Worm (Caenorhabditis elegans) whole organism, late embryonic: ENCODE measurements around the gene wht-4.

Source experiments
- C08G9.2 ChIP-seq: sonication (generic microtip); optimal IDR thresholded peaks from 2 replicates; lab custom pipeline; 2016; ENCODE audit warnings: mild to moderate bottlenecking, missing genetic modification characterization, moderate library complexity, missing compliant biosample characterization
- F13H6.1 ChIP-seq: sonication (generic microtip); optimal IDR thresholded peaks from 2 replicates; lab custom pipeline; 2016; ENCODE audit warnings: missing genetic modification characterization, missing compliant biosample characterization
- K02D7.2 ChIP-seq: sonication (generic microtip); optimal IDR thresholded peaks from 2 replicates; lab custom pipeline; 2017; ENCODE audit warnings: mild to moderate bottlenecking, missing genetic modification characterization, missing compliant biosample characterization
- Y22D7AL.16 ChIP-seq: sonication (generic microtip); optimal IDR thresholded peaks from 2 replicates; lab custom pipeline; 2016; ENCODE audit warnings: missing genetic modification characterization, missing compliant biosample characterization
- ahr-1 ChIP-seq: sonication (generic microtip); optimal IDR thresholded peaks from 2 replicates; lab custom pipeline; 2016; ENCODE audit warnings: missing genetic modification characterization, missing compliant biosample characterization
- ama-1 ChIP-seq: fragments of 150-350 bp; optimal IDR thresholded peaks from 2 replicates; lab custom pipeline; 2014
- ceh-19 ChIP-seq: fragments of 200-800 bp; sonication (Bioruptor generic); optimal IDR thresholded peaks from 2 replicates; lab custom pipeline; 2018; ENCODE audit warnings: mild to moderate bottlenecking, missing genetic modification characterization, missing compliant biosample characterization
- ceh-22 ChIP-seq: sonication (generic microtip); optimal IDR thresholded peaks from 2 replicates; lab custom pipeline; 2017; ENCODE audit warnings: missing biosample characterization, missing genetic modification characterization
- ceh-24 ChIP-seq: sonication (generic microtip); optimal IDR thresholded peaks from 2 replicates; lab custom pipeline; 2016; ENCODE audit warnings: mild to moderate bottlenecking, missing genetic modification characterization, missing compliant biosample characterization
- ceh-31 ChIP-seq: sonication (generic microtip); optimal IDR thresholded peaks from 2 replicates; lab custom pipeline; 2016; ENCODE audit warnings: missing genetic modification characterization, missing compliant biosample characterization
- ceh-45 ChIP-seq: fragments of 200-800 bp; sonication (Bioruptor generic); IDR thresholded peaks from 2 replicates; pipeline ENCODE4 v1.3.6; 2022; ENCODE audit warnings: missing genetic modification reagents, missing genetic modification characterization, missing compliant biosample characterization
- ceh-9 ChIP-seq: sonication (generic microtip); optimal IDR thresholded peaks from 2 replicates; lab custom pipeline; 2016; ENCODE audit warnings: mild to moderate bottlenecking, missing genetic modification characterization, inconsistent platforms, missing compliant biosample characterization
- che-1 ChIP-seq: sonication (generic microtip); optimal IDR thresholded peaks from 2 replicates; lab custom pipeline; 2016; ENCODE audit warnings: mild to moderate bottlenecking, missing genetic modification characterization, missing compliant biosample characterization
- dmd-4 ChIP-seq: sonication (generic microtip); optimal IDR thresholded peaks from 2 replicates; lab custom pipeline; 2016; ENCODE audit warnings: borderline replicate concordance, missing genetic modification characterization, missing compliant biosample characterization
- elt-2 ChIP-seq: sonication (generic microtip); optimal IDR thresholded peaks from 2 replicates; lab custom pipeline; 2016; ENCODE audit warnings: missing genetic modification reagents, missing genetic modification characterization, missing compliant biosample characterization
- eyg-1 ChIP-seq: sonication (generic microtip); optimal IDR thresholded peaks from 2 replicates; lab custom pipeline; 2016; ENCODE audit warnings: missing genotype, missing genetic modification characterization, missing compliant biosample characterization
- fkh-10 ChIP-seq: fragments of 150-350 bp; optimal IDR thresholded peaks from 2 replicates; lab custom pipeline; 2014; ENCODE audit warnings: missing biosample characterization, missing genetic modification reagents, missing genetic modification characterization
- gmeb-2 ChIP-seq: sonication (generic microtip); optimal IDR thresholded peaks from 2 replicates; lab custom pipeline; 2016; ENCODE audit warnings: missing genetic modification characterization, inconsistent platforms, missing compliant biosample characterization
- hlh-13 ChIP-seq: fragments of 200-800 bp; sonication (Bioruptor generic); optimal IDR thresholded peaks from 2 replicates; lab custom pipeline; 2018; ENCODE audit warnings: mild to moderate bottlenecking, missing genetic modification characterization, missing compliant biosample characterization
- hlh-15 ChIP-seq: sonication (generic microtip); optimal IDR thresholded peaks from 2 replicates; lab custom pipeline; 2016; ENCODE audit warnings: missing genetic modification characterization, missing compliant biosample characterization
- hlh-30 ChIP-seq: sonication (generic microtip); optimal IDR thresholded peaks from 2 replicates; lab custom pipeline; 2017; ENCODE audit warnings: antibody characterized with exemption, missing genetic modification characterization, missing compliant biosample characterization; ENCODE audit not compliant: insufficient read depth
- hlh-6 ChIP-seq: sonication (generic microtip); optimal IDR thresholded peaks from 2 replicates; lab custom pipeline; 2016; ENCODE audit warnings: missing genotype, missing genetic modification characterization, missing compliant biosample characterization
- lim-6 ChIP-seq: sonication (generic microtip); optimal IDR thresholded peaks from 2 replicates; lab custom pipeline; 2016; ENCODE audit warnings: missing genetic modification characterization, missing compliant biosample characterization
- mec-3 ChIP-seq: sonication (generic microtip); optimal IDR thresholded peaks from 2 replicates; lab custom pipeline; 2016; ENCODE audit warnings: borderline replicate concordance, missing genetic modification characterization, missing compliant biosample characterization
- nhr-232 ChIP-seq: sonication (generic microtip); optimal IDR thresholded peaks from 2 replicates; lab custom pipeline; 2016; ENCODE audit warnings: missing genetic modification characterization, missing compliant biosample characterization
- npax-4 ChIP-seq: sonication (generic microtip); optimal IDR thresholded peaks from 2 replicates; lab custom pipeline; 2016; ENCODE audit warnings: missing genetic modification characterization, missing compliant biosample characterization
- pag-3 ChIP-seq: sonication (generic microtip); optimal IDR thresholded peaks from 2 replicates; lab custom pipeline; 2016; ENCODE audit warnings: missing compliant biosample characterization, missing genetic modification characterization, borderline replicate concordance
- pat-9 ChIP-seq: fragments of 200-800 bp; sonication (Bioruptor generic); optimal IDR thresholded peaks from 2 replicates; lab custom pipeline; 2018; ENCODE audit warnings: mild to moderate bottlenecking, missing genetic modification characterization, moderate library complexity, missing compliant biosample characterization
- pax-1 ChIP-seq: fragments of 150-350 bp; optimal IDR thresholded peaks from 2 replicates; lab custom pipeline; 2014; ENCODE audit warnings: missing biosample characterization, missing genetic modification characterization
- pha-2 ChIP-seq: sonication (generic microtip); optimal IDR thresholded peaks from 2 replicates; lab custom pipeline; 2017; ENCODE audit warnings: mild to moderate bottlenecking, missing genetic modification characterization, missing compliant biosample characterization
- pha-4 ChIP-seq: fragments of 150-350 bp; optimal IDR thresholded peaks from 2 replicates; lab custom pipeline; 2018; ENCODE audit warnings: missing biosample characterization, missing genetic modification reagents, missing genetic modification characterization
- pqm-1 ChIP-seq: sonication (generic microtip); optimal IDR thresholded peaks from 2 replicates; lab custom pipeline; 2016; ENCODE audit warnings: missing genetic modification characterization, missing compliant biosample characterization
- ref-2 ChIP-seq: sonication (generic microtip); optimal IDR thresholded peaks from 2 replicates; lab custom pipeline; 2016; ENCODE audit warnings: missing genetic modification characterization, missing compliant biosample characterization
- rnt-1 ChIP-seq: sonication (generic microtip); optimal IDR thresholded peaks from 2 replicates; lab custom pipeline; 2016; ENCODE audit warnings: missing genetic modification characterization, missing compliant biosample characterization
- sox-2 ChIP-seq: fragments of 200-800 bp; sonication (Bioruptor generic); IDR thresholded peaks from 2 replicates; pipeline ENCODE4 v1.3.6; 2022; ENCODE audit warnings: missing genetic modification reagents, missing genetic modification characterization, missing compliant biosample characterization
- syd-9 ChIP-seq: sonication (generic microtip); optimal IDR thresholded peaks from 2 replicates; lab custom pipeline; 2016; ENCODE audit warnings: mild to moderate bottlenecking, missing genetic modification characterization, moderate library complexity, missing compliant biosample characterization
- ttx-3 ChIP-seq: sonication (generic microtip); optimal IDR thresholded peaks from 2 replicates; lab custom pipeline; 2016; ENCODE audit warnings: missing genetic modification reagents, missing genetic modification characterization, missing compliant biosample characterization
- unc-3 ChIP-seq, 2 experiments: fragments of 200-800 bp in 1 of 2; sonication (Bioruptor generic) in 1 of 2; sonication (generic microtip) in 1 of 2; conservative IDR thresholded peaks in 1 of 2; optimal IDR thresholded peaks in 1 of 2; 2 replicates each; pipeline versions ENCODE4 v1.3.6 to Lab custom; 2016 to 2022; ENCODE audit warnings: missing compliant biosample characterization in 2 of 2, missing genetic modification characterization in 2 of 2, missing genetic modification reagents in 1 of 2
- unc-42 ChIP-seq: sonication (generic microtip); optimal IDR thresholded peaks from 2 replicates; lab custom pipeline; 2016; ENCODE audit warnings: missing genotype, missing genetic modification characterization, missing compliant biosample characterization
- unc-55 ChIP-seq: sonication (generic microtip); optimal IDR thresholded peaks from 2 replicates; lab custom pipeline; 2017; ENCODE audit warnings: missing biosample characterization, missing genetic modification reagents, missing genetic modification characterization
- unc-86 ChIP-seq: sonication (generic microtip); optimal IDR thresholded peaks from 2 replicates; lab custom pipeline; 2016; ENCODE audit warnings: missing genetic modification characterization, missing compliant biosample characterization
- ztf-16 ChIP-seq: sonication (generic microtip); optimal IDR thresholded peaks from 2 replicates; lab custom pipeline; 2017; ENCODE audit warnings: missing genetic modification characterization, missing compliant biosample characterization

Gene wht-4

ce11 chrII:3267365-3267764 is 11.4 kb upstream of the wht-4 start, which contains the start of gene F02E11.7:
Gene F02E11.7, plus strand, starts transcription at chrII:3267665.
- TF ChIP-seq hlh-6 (tag; lab: Kevin White, UChicago) (no peak), unc-42 (tag; lab: Kevin White, UChicago) (no peak), fkh-10 (GFP tag; lab: Kevin White, UChicago) (no peak), pat-9 (tag; lab: Kevin White, UChicago) (no peak), ztf-16 (tag; lab: Kevin White, UChicago) (no peak), F13H6.1 (tag; lab: Kevin White, UChicago) (no peak), ref-2 (tag; lab: Kevin White, UChicago) (no peak), C08G9.2 (tag; lab: Kevin White, UChicago) (no peak), ttx-3 (tag; lab: Kevin White, UChicago) (no peak), pqm-1 (tag; lab: Kevin White, UChicago) (no peak), pha-2 (tag; lab: Kevin White, UChicago) (no peak), unc-86 (no peak), ceh-24 (tag; lab: Kevin White, UChicago) (no peak)

- no peak for TF ChIP-seq syd-9 (tag; lab: Kevin White, UChicago)
- TF ChIP-seq che-1 (tag; lab: Kevin White, UChicago) = peak; percentile 48
- TF ChIP-seq Y22D7AL.16 (tag; lab: Kevin White, UChicago) = peak; percentile 18
- TF ChIP-seq nhr-232 (tag; lab: Kevin White, UChicago) = peak; percentile 10
- TF ChIP-seq, all 69 proteins: peak for 3
Measured at ce11 chrII:3267815-3268214, 10.9 kb upstream of the wht-4 start.

ce11 chrII:3270598-3270997 is 8.1 kb upstream of the wht-4 start:
- no peak for TF ChIP-seq hlh-6 (tag; lab: Kevin White, UChicago)
- TF ChIP-seq rnt-1 (tag; lab: Kevin White, UChicago) = no peak
- TF ChIP-seq eyg-1 = no peak
- no peak for TF ChIP-seq ceh-19 (GFP tag; lab: Kevin White, UChicago)
- no peak for TF ChIP-seq ceh-45
- no peak for TF ChIP-seq pax-1
- TF ChIP-seq C08G9.2 (tag; lab: Kevin White, UChicago) = no peak
- TF ChIP-seq elt-2 (tag; lab: Kevin White, UChicago) = no peak
- no peak for TF ChIP-seq hlh-30 (tag; lab: Kevin White, UChicago)
- TF ChIP-seq npax-4 (tag; lab: Kevin White, UChicago) = no peak
- no peak for TF ChIP-seq hlh-13 (GFP tag; lab: Kevin White, UChicago)
- TF ChIP-seq K02D7.2 (tag; lab: Kevin White, UChicago) = no peak
- no peak for TF ChIP-seq ceh-22
- no peak for TF ChIP-seq gmeb-2 (tag; lab: Kevin White, UChicago)
- no peak for TF ChIP-seq mec-3 (tag; lab: Kevin White, UChicago)
- TF ChIP-seq, all 69 proteins: peak for 0

ce11 chrII:3274923-3275322 is 3.8 kb upstream of the wht-4 start, which contains the start of gene F02E11.3:
Gene F02E11.3, minus strand, starts transcription at chrII:3275023.
- TF ChIP-seq K02D7.2 (tag; lab: Kevin White, UChicago) (no peak), pha-4 (tag; lab: Kevin White, UChicago) (no peak), hlh-15 (tag; lab: Kevin White, UChicago) (no peak), pax-1 (no peak), hlh-30 (tag; lab: Kevin White, UChicago) (no peak), ref-2 (tag; lab: Kevin White, UChicago) (no peak), ahr-1 (tag; lab: Kevin White, UChicago) (no peak), sox-2 (GFP tag; lab: Robert Waterston, UW) (no peak)

ce11 chrII:3277686-3278085 is 1.0 kb upstream of the wht-4 start, which contains the start of gene F02E11.4:
Gene F02E11.4, minus strand, starts transcription at chrII:3277786.
- TF ChIP-seq ama-1 (lab: Kevin White, UChicago) (no peak), pag-3 (tag; lab: Kevin White, UChicago) (no peak), dmd-4 (tag; lab: Kevin White, UChicago) (no peak), nhr-232 (tag; lab: Kevin White, UChicago) (no peak), pax-1 (no peak), unc-3 (GFP tag; conservative IDR thresholded peaks at IDR 0.05; lab: Robert Waterston, UW) (no peak), unc-3 (tag; optimal IDR thresholded peaks at IDR 0.05; lab: Kevin White, UChicago) (no peak), ceh-22 (no peak), hlh-15 (tag; lab: Kevin White, UChicago) (no peak), K02D7.2 (tag; lab: Kevin White, UChicago) (no peak), unc-42 (tag; lab: Kevin White, UChicago) (no peak), lim-6 (tag; lab: Kevin White, UChicago) (no peak), ceh-9 (tag; lab: Kevin White, UChicago) (no peak), unc-55 (GFP tag; lab: Kevin White, UChicago) (no peak), ceh-31 (no peak), ztf-16 (tag; lab: Kevin White, UChicago) (no peak), unc-86 (no peak), rnt-1 (tag; lab: Kevin White, UChicago) (no peak)
